Worm (Caenorhabditis elegans) whole organism, midembryonic: ENCODE results near the gene ZK813.2.

Source experiments
- T22C8.4 ChIP-seq: fragments of 200-800 bp; sonication (Bioruptor generic); IDR thresholded peaks from 2 replicates; pipeline ENCODE4 v1.3.6; 2022; ENCODE audit warnings: missing genetic modification characterization, missing compliant biosample characterization
- cog-1 ChIP-seq: sonication (generic microtip); optimal IDR thresholded peaks from 2 replicates; lab custom pipeline; 2016; ENCODE audit warnings: missing genetic modification characterization, missing compliant biosample characterization
- flt-1 ChIP-seq: fragments of 200-800 bp; sonication (Bioruptor generic); IDR thresholded peaks from 2 replicates; pipeline ENCODE4 v1.3.6; 2022; ENCODE audit warnings: missing genetic modification characterization, missing compliant biosample characterization
- klf-2 ChIP-seq: fragments of 200-800 bp; sonication (Bioruptor generic); conservative IDR thresholded peaks from 2 replicates; pipeline ENCODE4 v1.3.6; 2022; ENCODE audit warnings: missing genetic modification reagents, missing genetic modification characterization, missing compliant biosample characterization
- med-1 ChIP-seq: sonication (generic microtip); optimal IDR thresholded peaks from 2 replicates; lab custom pipeline; 2017; ENCODE audit warnings: missing genetic modification characterization, mild to moderate bottlenecking, missing compliant biosample characterization, antibody characterized with exemption, missing genetic modification reagents; ENCODE audit not compliant: insufficient read depth
- ref-1 ChIP-seq: fragments of 200-800 bp; sonication (Bioruptor generic); conservative IDR thresholded peaks from 2 replicates; pipeline ENCODE4 v1.3.6; 2022; ENCODE audit warnings: missing genetic modification reagents, missing genetic modification characterization, missing compliant biosample characterization
- tab-1 ChIP-seq: fragments of 200-800 bp; sonication (Bioruptor generic); IDR thresholded peaks from 2 replicates; pipeline ENCODE4 v1.3.6; 2022; ENCODE audit warnings: missing genetic modification characterization, missing compliant biosample characterization
- ztf-23 ChIP-seq: fragments of 200-800 bp; sonication (Bioruptor generic); IDR thresholded peaks from 2 replicates; pipeline ENCODE4 v1.3.6; 2022; ENCODE audit warnings: missing genetic modification reagents, missing genetic modification characterization, missing compliant biosample characterization
- ztf-29 ChIP-seq: fragments of 200-800 bp; sonication (Bioruptor generic); IDR thresholded peaks from 2 replicates; pipeline ENCODE4 v1.3.6; 2022; ENCODE audit warnings: missing genetic modification reagents, missing genetic modification characterization, missing compliant biosample characterization

Gene ZK813.2

DNA sequence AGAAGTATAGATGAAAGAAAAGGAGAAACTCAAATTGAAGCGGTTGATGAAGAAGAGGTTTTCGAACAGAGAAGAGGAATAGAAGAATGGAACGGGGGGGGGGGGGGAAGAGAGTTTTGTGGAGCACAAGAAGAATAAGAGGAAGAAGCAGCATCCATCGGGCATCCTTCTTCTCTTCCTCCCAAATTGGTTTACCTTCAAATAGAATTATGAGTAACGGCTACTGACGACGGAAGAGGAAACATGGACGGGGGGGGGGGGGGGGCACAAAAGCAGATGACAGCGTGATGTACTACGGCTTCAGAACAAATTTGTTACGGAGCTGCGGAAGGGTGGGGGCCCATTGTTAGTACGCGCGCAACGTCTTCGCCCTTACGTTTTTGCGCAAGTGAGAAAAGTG, 25.7 kb downstream of the ZK813.2 start:
- TF ChIP-seq ztf-23: no peak
- TF ChIP-seq flt-1 (GFP tag; lab: Robert Waterston, UW): 0 out of 2 replicates have a peak, but pooled peaks have one; percentile 38
- 0 out of 2 replicates have a peak, but pooled peaks have one; percentile 44 for TF ChIP-seq tab-1 (GFP tag; lab: Robert Waterston, UW)
- TF ChIP-seq T22C8.4 (GFP tag; lab: Robert Waterston, UW): no peak
- no peak for TF ChIP-seq cog-1 (tag; lab: Kevin White, UChicago)
- TF ChIP-seq klf-2 (GFP tag; lab: Robert Waterston, UW): no peak
- no peak for TF ChIP-seq med-1 (GFP tag; lab: Kevin White, UChicago)
- TF ChIP-seq ref-1 (GFP tag; lab: Robert Waterston, UW): no peak
- TF ChIP-seq ztf-29 (GFP tag; lab: Robert Waterston, UW): no peak

DNA sequence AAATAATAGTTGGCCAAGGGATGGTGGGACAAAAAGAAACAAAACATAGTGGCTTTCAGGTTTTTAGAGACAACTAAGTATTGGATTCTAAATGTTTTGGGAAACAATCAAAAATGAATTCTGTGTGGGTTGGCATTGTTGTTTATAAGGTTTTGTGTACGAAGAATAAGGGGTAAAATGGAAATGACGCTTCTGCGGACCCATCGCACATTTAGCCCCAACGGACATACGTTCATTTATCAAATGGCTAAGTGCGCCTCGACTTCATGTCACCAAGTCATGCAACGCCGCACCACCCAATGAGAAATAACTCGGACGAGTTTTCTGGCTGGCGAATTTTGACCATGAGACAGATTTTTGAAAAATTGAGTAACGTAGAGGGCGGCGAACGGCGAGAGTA, 26.7 kb downstream of the ZK813.2 start:
- TF ChIP-seq cog-1 (tag; lab: Kevin White, UChicago) (no peak), flt-1 (GFP tag; lab: Robert Waterston, UW) (no peak), ztf-29 (GFP tag; lab: Robert Waterston, UW) (no peak), T22C8.4 (GFP tag; lab: Robert Waterston, UW) (no peak), ztf-23 (no peak), med-1 (GFP tag; lab: Kevin White, UChicago) (no peak), klf-2 (GFP tag; lab: Robert Waterston, UW) (no peak), tab-1 (GFP tag; lab: Robert Waterston, UW) (no peak)

DNA sequence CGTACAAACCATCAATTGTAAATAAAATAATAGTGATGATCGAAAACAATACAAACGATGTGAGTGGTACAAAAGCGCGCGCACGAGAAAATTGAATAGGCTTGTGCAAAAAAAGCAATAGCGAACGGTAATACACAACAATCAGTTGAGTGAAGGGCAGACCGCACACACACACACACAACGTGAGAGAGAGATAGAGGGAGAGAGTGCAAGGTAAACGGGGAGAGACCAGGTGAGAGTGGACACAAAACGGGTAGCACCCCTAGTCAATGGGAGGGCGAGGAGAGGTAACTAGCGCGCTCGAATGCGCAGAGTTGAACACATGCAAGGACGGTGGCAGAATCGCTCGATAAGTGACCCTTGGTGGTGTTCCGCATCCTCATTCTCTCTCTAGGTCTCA, 28.6 kb downstream of the ZK813.2 start:
- TF ChIP-seq tab-1 (GFP tag; lab: Robert Waterston, UW) (0 out of 2 replicates have a peak, but pooled peaks have one; percentile 31), ref-1 (GFP tag; lab: Robert Waterston, UW) (no peak), cog-1 (tag; lab: Kevin White, UChicago) (peak; percentile 61), flt-1 (GFP tag; lab: Robert Waterston, UW) (peak; percentile 56; the same call in 1 of the 2 replicates), T22C8.4 (GFP tag; lab: Robert Waterston, UW) (no peak), ztf-29 (GFP tag; lab: Robert Waterston, UW) (peak; percentile 95), ztf-23 (0 out of 2 replicates have a peak, but pooled peaks have one; percentile 63), klf-2 (GFP tag; lab: Robert Waterston, UW) (no peak), med-1 (GFP tag; lab: Kevin White, UChicago) (no peak)

DNA sequence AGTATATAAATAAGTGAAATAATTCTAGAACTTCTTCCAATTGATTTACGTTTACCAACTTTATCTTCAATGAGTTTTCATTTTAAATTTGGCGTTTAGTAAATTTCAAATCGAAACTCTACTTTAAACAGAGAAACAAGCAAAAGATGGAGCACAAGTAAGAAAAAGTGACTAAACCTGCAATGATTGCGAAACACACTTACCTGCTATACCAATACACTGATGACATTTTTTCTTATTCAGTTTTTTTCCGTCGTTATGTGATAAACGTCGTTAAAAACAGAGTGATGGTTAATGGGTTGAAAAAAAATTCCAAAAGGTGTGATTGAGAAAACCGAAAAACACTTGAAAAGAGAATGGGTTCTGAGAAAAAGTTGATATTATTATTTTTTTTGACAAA, 30.2 kb downstream of the ZK813.2 start:
- no peak for TF ChIP-seq T22C8.4 (GFP tag; lab: Robert Waterston, UW)
- no peak for TF ChIP-seq ztf-23
- no peak for TF ChIP-seq med-1 (GFP tag; lab: Kevin White, UChicago)
- TF ChIP-seq flt-1 (GFP tag; lab: Robert Waterston, UW): no peak
- no peak for TF ChIP-seq tab-1 (GFP tag; lab: Robert Waterston, UW)
- TF ChIP-seq ref-1 (GFP tag; lab: Robert Waterston, UW): no peak
- TF ChIP-seq klf-2 (GFP tag; lab: Robert Waterston, UW): no peak
- no peak for TF ChIP-seq ztf-29 (GFP tag; lab: Robert Waterston, UW)
- TF ChIP-seq cog-1 (tag; lab: Kevin White, UChicago): no peak

DNA sequence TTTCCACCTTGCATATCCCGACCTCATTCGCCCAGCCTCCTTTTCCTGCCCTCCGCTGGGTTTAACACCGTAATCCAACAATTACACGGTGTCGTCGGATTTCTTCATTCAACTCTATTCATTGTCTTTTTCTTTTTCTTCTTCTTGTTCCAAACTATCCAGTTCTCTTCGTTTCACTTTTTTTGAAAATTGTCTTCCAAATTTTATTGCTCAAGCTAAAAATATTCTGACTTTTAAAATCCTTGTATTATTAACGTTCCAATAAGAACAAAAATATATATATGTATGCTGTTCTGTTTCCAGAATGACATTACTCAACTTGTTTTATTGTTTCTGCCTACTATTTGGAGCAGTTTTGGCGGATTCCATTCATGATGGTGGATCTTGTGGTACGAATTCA, 36.3 kb downstream of the ZK813.2 start, which contains the start of gene wrt-6:
TSS of gene wrt-6 (plus strand) at position 301 of the 400 bp plus-strand sequence.
- TF ChIP-seq flt-1 (GFP tag; lab: Robert Waterston, UW): no peak

DNA sequence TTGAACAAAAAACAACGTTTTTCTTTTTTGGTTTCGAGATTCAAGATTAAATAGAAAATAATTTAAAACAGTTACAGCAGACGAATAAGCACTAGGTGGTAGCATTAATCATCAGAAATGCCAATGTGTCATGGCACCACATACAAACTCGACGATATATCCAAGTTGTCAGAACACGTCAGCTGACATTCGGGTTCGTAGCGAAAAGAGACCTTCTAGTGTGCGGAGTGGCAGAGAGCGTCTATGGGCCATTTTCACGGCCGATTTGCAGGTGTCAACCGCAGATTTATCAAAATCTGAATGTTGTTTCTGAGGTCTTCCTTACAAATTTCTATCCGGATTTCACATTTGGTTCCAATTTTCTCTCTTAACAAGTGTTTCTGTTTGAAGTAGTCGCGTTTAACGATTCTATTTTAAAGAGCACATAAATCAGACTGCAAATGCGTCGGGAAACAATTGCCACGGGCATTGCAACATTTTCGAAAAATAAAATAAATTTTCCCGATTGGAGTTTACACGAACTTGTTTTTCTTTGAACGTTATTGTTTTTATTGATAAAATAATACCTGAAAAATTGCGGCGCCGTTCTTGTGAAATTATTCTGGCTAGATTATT, 44.6 kb downstream of the ZK813.2 start:
- TF ChIP-seq med-1 (GFP tag; lab: Kevin White, UChicago) (no peak), ztf-23 (no peak), cog-1 (tag; lab: Kevin White, UChicago) (no peak), flt-1 (GFP tag; lab: Robert Waterston, UW) (no peak), ref-1 (GFP tag; lab: Robert Waterston, UW) (no peak), klf-2 (GFP tag; lab: Robert Waterston, UW) (no peak), tab-1 (GFP tag; lab: Robert Waterston, UW) (no peak), ztf-29 (GFP tag; lab: Robert Waterston, UW) (no peak), T22C8.4 (GFP tag; lab: Robert Waterston, UW) (no peak)

DNA sequence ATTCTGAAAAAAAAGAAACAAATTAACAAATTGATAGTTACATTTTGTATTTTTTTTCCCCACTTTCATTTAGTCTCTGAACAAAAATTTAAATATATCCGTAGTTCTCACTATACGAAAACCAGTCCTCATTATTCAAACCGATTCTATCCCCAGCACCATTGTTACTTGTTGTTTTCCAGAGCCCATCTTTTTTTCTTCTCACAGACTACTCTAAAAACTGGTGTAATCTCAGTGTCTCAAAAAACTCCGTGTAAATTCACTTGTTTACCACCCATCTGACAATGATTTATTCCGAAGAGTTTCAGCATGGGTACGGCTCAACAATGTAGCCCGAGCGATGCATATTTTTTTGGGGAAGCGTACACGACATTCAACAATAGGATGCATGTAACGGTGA, 45.4 kb downstream of the ZK813.2 start, which contains the start of gene C12D12.3:
TSS of gene C12D12.3 (plus strand) at position 301 of the 400 bp plus-strand sequence.
- TF ChIP-seq T22C8.4 (GFP tag; lab: Robert Waterston, UW): no peak
- no peak for TF ChIP-seq med-1 (GFP tag; lab: Kevin White, UChicago)
- TF ChIP-seq ref-1 (GFP tag; lab: Robert Waterston, UW): no peak
- no peak for TF ChIP-seq flt-1 (GFP tag; lab: Robert Waterston, UW)
- no peak for TF ChIP-seq ztf-23
- no peak for TF ChIP-seq ztf-29 (GFP tag; lab: Robert Waterston, UW)
- no peak for TF ChIP-seq cog-1 (tag; lab: Kevin White, UChicago)
- no peak for TF ChIP-seq tab-1 (GFP tag; lab: Robert Waterston, UW)
- TF ChIP-seq klf-2 (GFP tag; lab: Robert Waterston, UW): no peak

DNA sequence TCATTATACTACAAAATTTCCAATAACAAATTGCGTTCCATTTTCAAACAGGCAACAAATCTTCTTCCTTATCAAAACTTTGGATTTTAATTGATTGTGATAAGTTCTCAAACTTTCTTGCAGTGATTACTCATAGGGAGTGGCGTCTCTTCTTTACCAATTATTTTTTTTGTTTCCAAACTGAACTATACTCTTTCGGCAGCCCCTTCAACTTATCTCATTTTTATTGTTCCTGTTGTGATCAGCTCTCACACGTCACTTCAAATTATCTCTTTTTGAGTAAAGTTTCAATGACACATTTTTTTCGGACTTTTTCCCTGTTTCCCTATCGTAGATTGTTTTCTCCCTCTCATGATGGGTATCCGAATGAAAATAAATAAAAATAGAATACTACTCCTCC, 48.8 kb downstream of the ZK813.2 start:
- no peak for TF ChIP-seq tab-1 (GFP tag; lab: Robert Waterston, UW)
